Worm (Caenorhabditis elegans) whole organism, young adult: ENCODE measurements around the gene fce-2.
A peak's percentile ranks its signal among the peaks of the same experiment; 100 is the strongest.

Experiments used
- B0261.1 ChIP-seq: sonication (generic microtip); optimal IDR thresholded peaks from 2 replicates; lab custom pipeline; 2016; ENCODE audit warnings: mild to moderate bottlenecking, missing genetic modification characterization, moderate library complexity, missing compliant biosample characterization
- C06A6.2 ChIP-seq: fragments of 200-800 bp; sonication (Bioruptor generic); conservative IDR thresholded peaks from 2 replicates; pipeline ENCODE4 v1.3.6; 2022; ENCODE audit warnings: missing genetic modification characterization, missing compliant biosample characterization
- D2030.7 ChIP-seq: fragments of 200-800 bp; sonication (Bioruptor generic); IDR thresholded peaks from 2 replicates; pipeline ENCODE4 v1.3.6; 2022; ENCODE audit warnings: missing genetic modification reagents, missing genetic modification characterization, missing compliant biosample characterization
- F10E7.11 ChIP-seq: sonication (generic microtip); optimal IDR thresholded peaks from 2 replicates; lab custom pipeline; 2017; ENCODE audit warnings: mild to moderate bottlenecking, missing genetic modification characterization, moderate library complexity, missing compliant biosample characterization
- F22D6.2 ChIP-seq: sonication (generic microtip); optimal IDR thresholded peaks from 2 replicates; lab custom pipeline; 2016; ENCODE audit warnings: mild to moderate bottlenecking, missing genetic modification characterization, missing compliant biosample characterization
- F39B2.1 ChIP-seq: fragments of 200-800 bp; sonication (Bioruptor generic); IDR thresholded peaks from 2 replicates; pipeline ENCODE4 v1.3.6; 2022; ENCODE audit warnings: missing genetic modification reagents, missing genetic modification characterization, missing compliant biosample characterization
- F52B5.7 ChIP-seq: sonication (generic microtip); optimal IDR thresholded peaks from 2 replicates; lab custom pipeline; 2016; ENCODE audit warnings: mild to moderate bottlenecking, missing genetic modification characterization, missing compliant biosample characterization
- K11D2.4 ChIP-seq: fragments of 200-800 bp; sonication (Bioruptor generic); IDR thresholded peaks from 2 replicates; pipeline ENCODE4 v1.3.6; 2022; ENCODE audit warnings: missing genetic modification reagents, missing genetic modification characterization, missing compliant biosample characterization
- K12H6.12 ChIP-seq: fragments of 200-800 bp; sonication (Bioruptor generic); optimal IDR thresholded peaks from 2 replicates; lab custom pipeline; 2018; ENCODE audit warnings: mild to moderate bottlenecking, missing genetic modification characterization, missing compliant biosample characterization
- ama-1 ChIP-seq, 3 experiments: fragments of 150-350 bp in 1 of 3; sonication (generic microtip) in 2 of 3; optimal IDR thresholded peaks; 2 replicates each; lab custom pipeline; 2014 to 2018; ENCODE audit warnings: missing biosample characterization in 2 of 3, missing genetic modification characterization in 2 of 3, missing genetic modification reagents in 2 of 3
- aptf-3 ChIP-seq: fragments of 200-800 bp; sonication (Bioruptor generic); IDR thresholded peaks from 2 replicates; pipeline ENCODE4 v1.3.6; 2022; ENCODE audit warnings: missing genetic modification characterization, missing compliant biosample characterization
- athp-1 ChIP-seq: sonication (generic microtip); optimal IDR thresholded peaks from 2 replicates; lab custom pipeline; 2017; ENCODE audit warnings: mild to moderate bottlenecking, missing genetic modification characterization, missing compliant biosample characterization
- bed-1 ChIP-seq: fragments of 200-800 bp; sonication (Bioruptor generic); IDR thresholded peaks from 2 replicates; pipeline ENCODE4 v1.3.6; 2022; ENCODE audit warnings: missing genetic modification reagents, missing genetic modification characterization, missing compliant biosample characterization
- bed-2 ChIP-seq: fragments of 200-800 bp; sonication (Bioruptor generic); IDR thresholded peaks from 2 replicates; pipeline ENCODE4 v1.3.6; 2022; ENCODE audit warnings: missing genetic modification reagents, missing genetic modification characterization, missing compliant biosample characterization
- cebp-2 ChIP-seq: fragments of 200-800 bp; sonication (Bioruptor generic); IDR thresholded peaks from 2 replicates; pipeline ENCODE4 v1.3.6; 2022; ENCODE audit warnings: missing genetic modification characterization, missing compliant biosample characterization
- ceh-40 ChIP-seq: fragments of 200-800 bp; sonication (Bioruptor generic); IDR thresholded peaks from 2 replicates; pipeline ENCODE4 v1.3.6; 2022; ENCODE audit warnings: missing genetic modification characterization, missing compliant biosample characterization
- chd-7 ChIP-seq: sonication (generic microtip); optimal IDR thresholded peaks from 2 replicates; lab custom pipeline; 2016; ENCODE audit warnings: mild to moderate bottlenecking, missing genetic modification characterization, moderate library complexity, missing compliant biosample characterization
- efl-1 ChIP-seq: fragments of 150-350 bp; optimal IDR thresholded peaks from 2 replicates; lab custom pipeline; 2014; ENCODE audit warnings: missing biosample characterization, missing genetic modification reagents, missing genetic modification characterization
- egl-18 ChIP-seq: fragments of 200-800 bp; sonication (Bioruptor generic); IDR thresholded peaks from 2 replicates; pipeline ENCODE4 v1.3.6; 2022; ENCODE audit warnings: missing genetic modification reagents, missing genetic modification characterization, missing compliant biosample characterization
- ekl-4 ChIP-seq: fragments of 200-800 bp; sonication (Bioruptor generic); IDR thresholded peaks from 2 replicates; pipeline ENCODE4 v1.3.6; 2022; ENCODE audit warnings: missing genetic modification reagents, missing genetic modification characterization, missing compliant biosample characterization
- hlh-12 ChIP-seq: sonication (generic microtip); optimal IDR thresholded peaks from 2 replicates; lab custom pipeline; 2016; ENCODE audit warnings: missing genetic modification characterization, missing compliant biosample characterization
- hmg-1.2 ChIP-seq: fragments of 200-800 bp; sonication (Bioruptor generic); IDR thresholded peaks from 2 replicates; pipeline ENCODE4 v1.3.6; 2022; ENCODE audit warnings: missing genetic modification reagents, missing genetic modification characterization, missing compliant biosample characterization
- hmg-20 ChIP-seq: fragments of 200-800 bp; sonication (Bioruptor generic); IDR thresholded peaks from 2 replicates; pipeline ENCODE4 v1.3.6; 2022; ENCODE audit warnings: missing genetic modification reagents, missing genetic modification characterization, missing compliant biosample characterization
- let-607 ChIP-seq, 2 experiments: fragments of 200-800 bp in 1 of 2; sonication (Bioruptor generic) in 1 of 2; sonication (generic microtip) in 1 of 2; optimal IDR thresholded peaks; 2 replicates each; lab custom pipeline; 2016 to 2018; ENCODE audit warnings: mild to moderate bottlenecking in 2 of 2, missing compliant biosample characterization in 2 of 2, missing genetic modification characterization in 2 of 2, moderate library complexity in 2 of 2, missing genotype in 1 of 2
- lin-54 ChIP-seq: fragments of 200-800 bp; sonication (Bioruptor generic); optimal IDR thresholded peaks from 2 replicates; lab custom pipeline; 2018; ENCODE audit warnings: mild to moderate bottlenecking, missing genetic modification characterization, missing compliant biosample characterization
- lir-1 ChIP-seq: fragments of 200-800 bp; sonication (Bioruptor generic); conservative IDR thresholded peaks from 2 replicates; pipeline ENCODE4 v1.3.6; 2022; ENCODE audit warnings: missing genetic modification reagents, missing genetic modification characterization, missing compliant biosample characterization
- madf-8 ChIP-seq: fragments of 200-800 bp; sonication (Bioruptor generic); conservative IDR thresholded peaks from 2 replicates; pipeline ENCODE4 v1.3.6; 2022; ENCODE audit warnings: missing genetic modification reagents, missing genetic modification characterization, missing compliant biosample characterization
- mcd-1 ChIP-seq: fragments of 200-800 bp; sonication (Bioruptor generic); IDR thresholded peaks from 2 replicates; pipeline ENCODE4 v1.3.6; 2022; ENCODE audit warnings: missing genetic modification reagents, missing genetic modification characterization, missing compliant biosample characterization
- nfya-2 ChIP-seq: fragments of 200-800 bp; sonication (Bioruptor generic); IDR thresholded peaks from 2 replicates; pipeline ENCODE4 v1.3.6; 2022; ENCODE audit warnings: missing genetic modification reagents, missing genetic modification characterization, missing compliant biosample characterization
- repo-1 ChIP-seq: sonication (generic microtip); optimal IDR thresholded peaks from 2 replicates; lab custom pipeline; 2017; ENCODE audit warnings: mild to moderate bottlenecking, missing genetic modification characterization, missing compliant biosample characterization
- rpc-1 ChIP-seq, 2 experiments: fragments of 150-350 bp in 1 of 2; sonication (generic microtip) in 1 of 2; optimal IDR thresholded peaks; 2 replicates each; lab custom pipeline; 2014 to 2018; ENCODE audit warnings: missing biosample characterization in 1 of 2, missing genetic modification characterization in 1 of 2, missing genetic modification reagents in 1 of 2, missing genotype in 1 of 2
- sdz-38 ChIP-seq: sonication (generic microtip); optimal IDR thresholded peaks from 2 replicates; lab custom pipeline; 2016; ENCODE audit warnings: missing genotype, missing genetic modification characterization, missing compliant biosample characterization
- snpc-3.4 ChIP-seq: sonication (generic microtip); optimal IDR thresholded peaks from 2 replicates; lab custom pipeline; 2017; ENCODE audit warnings: missing genetic modification characterization, mild to moderate bottlenecking, missing compliant biosample characterization, antibody characterized with exemption, moderate library complexity, missing genotype, missing genetic modification reagents
- snpc-4 ChIP-seq, 5 experiments: fragments of 150-350 bp in 1 of 5; sonication (generic microtip) in 4 of 5; optimal IDR thresholded peaks; 2 replicates each; lab custom pipeline; 2014 to 2018; ENCODE audit warnings: missing genetic modification characterization in 5 of 5, missing biosample characterization in 3 of 5, antibody characterized with exemption in 2 of 5, mild to moderate bottlenecking in 2 of 5, missing compliant biosample characterization in 2 of 5, missing genotype in 2 of 5, moderate library complexity in 2 of 5, missing genetic modification reagents in 1 of 5
- sptf-2 ChIP-seq: fragments of 200-800 bp; sonication (Bioruptor generic); optimal IDR thresholded peaks from 2 replicates; lab custom pipeline; 2018; ENCODE audit warnings: mild to moderate bottlenecking, missing genetic modification characterization, missing compliant biosample characterization
- tbx-9 ChIP-seq: sonication (generic microtip); optimal IDR thresholded peaks from 2 replicates; lab custom pipeline; 2016; ENCODE audit warnings: borderline replicate concordance, missing genetic modification characterization, inconsistent platforms, missing compliant biosample characterization
- tlf-1 ChIP-seq: fragments of 200-800 bp; sonication (Bioruptor generic); optimal IDR thresholded peaks from 2 replicates; lab custom pipeline; 2018; ENCODE audit warnings: mild to moderate bottlenecking, missing genetic modification characterization, missing compliant biosample characterization
- unc-130 ChIP-seq: sonication (generic microtip); optimal IDR thresholded peaks from 2 replicates; lab custom pipeline; 2016; ENCODE audit warnings: missing genetic modification reagents, missing genetic modification characterization, missing compliant biosample characterization
- zim-3 ChIP-seq: sonication (generic microtip); optimal IDR thresholded peaks from 2 replicates; lab custom pipeline; 2017; ENCODE audit warnings: mild to moderate bottlenecking, missing genetic modification characterization, moderate library complexity, missing compliant biosample characterization
- ztf-25 ChIP-seq: fragments of 200-800 bp; sonication (Bioruptor generic); IDR thresholded peaks from 2 replicates; pipeline ENCODE4 v1.3.6; 2022; ENCODE audit warnings: missing genetic modification reagents, missing genetic modification characterization, missing compliant biosample characterization
- ztf-28 ChIP-seq: fragments of 200-800 bp; sonication (Bioruptor generic); IDR thresholded peaks from 2 replicates; pipeline ENCODE4 v1.3.6; 2022; ENCODE audit warnings: missing genetic modification reagents, missing genetic modification characterization, missing compliant biosample characterization

fce-2 gene

ce11 chrV:20383065-20383609, 42.0 kb upstream of the fce-2 start, which contains the start of gene K02E2.11 (continued):
- TF ChIP-seq let-607 (tag; optimal IDR thresholded peaks at IDR 0.05; lab: Kevin White, UChicago) (peak in 1 of 2 experiments; percentile 63), chd-7 (tag; lab: Kevin White, UChicago) (no peak), B0261.1 (tag; lab: Kevin White, UChicago) (no peak), ekl-4 (GFP tag; lab: Robert Waterston, UW) (no peak), aptf-3 (GFP tag; lab: Robert Waterston, UW) (no peak), snpc-4 (GFP tag; optimal IDR thresholded peaks at IDR 0.05; lab: Kevin White, UChicago) (no peak), snpc-4 (tag; optimal IDR thresholded peaks at IDR 0.05; lab: Kevin White, UChicago) (no peak), sdz-38 (tag; lab: Kevin White, UChicago) (no peak), madf-8 (GFP tag; lab: Robert Waterston, UW) (no peak)

ce11 chrV:20386942-20387341, 38.2 kb upstream of the fce-2 start, which contains the start of gene K02E2.7:
Gene K02E2.7 (minus strand): TSS chrV:20387042.
- TF ChIP-seq bed-1 (GFP tag; lab: Robert Waterston, UW), result no peak
- no peak for TF ChIP-seq F39B2.1
- no peak for TF ChIP-seq athp-1 (tag; lab: Kevin White, UChicago)
- no peak for TF ChIP-seq tbx-9 (tag; lab: Kevin White, UChicago)
- TF ChIP-seq madf-8 (GFP tag; lab: Robert Waterston, UW), result no peak
- TF ChIP-seq K12H6.12 (tag; lab: Kevin White, UChicago), result no peak
- no peak for TF ChIP-seq ama-1 (optimal IDR thresholded peaks at IDR 0.05; lab: Kevin White, UChicago)
- no peak for TF ChIP-seq ama-1 (GFP tag; optimal IDR thresholded peaks at IDR 0.05; lab: Kevin White, UChicago)
- TF ChIP-seq bed-2 (GFP tag; lab: Robert Waterston, UW), result no peak
- TF ChIP-seq hmg-1.2, result no peak
- no peak for TF ChIP-seq zim-3 (tag; lab: Kevin White, UChicago)
- TF ChIP-seq repo-1 (tag; lab: Kevin White, UChicago), result no peak
- no peak for TF ChIP-seq F10E7.11 (tag; lab: Kevin White, UChicago)
- TF ChIP-seq egl-18 (GFP tag; lab: Robert Waterston, UW), result no peak
- no peak for TF ChIP-seq mcd-1 (GFP tag; lab: Robert Waterston, UW)
- no peak for TF ChIP-seq snpc-3.4
- TF ChIP-seq ceh-40 (GFP tag; lab: Robert Waterston, UW), result no peak
- TF ChIP-seq hmg-20 (GFP tag; lab: Robert Waterston, UW), result no peak

ce11 chrV:20387415-20387814, 37.7 kb upstream of the fce-2 start, which contains the start of gene F53H2.1:
Gene F53H2.1 (plus strand): TSS chrV:20387715.
- TF ChIP-seq efl-1 (GFP tag; lab: Kevin White, UChicago) (no peak), lin-54 (GFP tag; lab: Kevin White, UChicago) (no peak), nfya-2 (GFP tag; lab: Robert Waterston, UW) (no peak), sptf-2 (GFP tag; lab: Kevin White, UChicago) (no peak), F22D6.2 (tag; lab: Kevin White, UChicago) (no peak), unc-130 (no peak), C06A6.2 (GFP tag; lab: Robert Waterston, UW) (no peak), hlh-12 (tag; lab: Kevin White, UChicago) (no peak), lir-1 (no peak), D2030.7 (GFP tag; lab: Robert Waterston, UW) (no peak), ztf-28 (no peak), tbx-9 (tag; lab: Kevin White, UChicago) (no peak), rpc-1 (optimal IDR thresholded peaks at IDR 0.05; lab: Kevin White, UChicago) (no peak), rpc-1 (tag; optimal IDR thresholded peaks at IDR 0.05; lab: Kevin White, UChicago) (no peak), ztf-25 (no peak), tlf-1 (GFP tag; lab: Kevin White, UChicago) (no peak), mcd-1 (GFP tag; lab: Robert Waterston, UW) (no peak), F52B5.7 (tag; lab: Kevin White, UChicago) (no peak), cebp-2 (GFP tag; lab: Robert Waterston, UW) (no peak), K11D2.4 (GFP tag; lab: Robert Waterston, UW) (no peak)
